Worm (Caenorhabditis elegans) whole organism, late embryonic: ENCODE measurements around the gene sft-1.

Experiments used
- K02D7.2 ChIP-seq: sonication (generic microtip); optimal IDR thresholded peaks from 2 replicates; lab custom pipeline; 2017; ENCODE audit warnings: mild to moderate bottlenecking, missing genetic modification characterization, missing compliant biosample characterization
- Y22D7AL.16 ChIP-seq: sonication (generic microtip); optimal IDR thresholded peaks from 2 replicates; lab custom pipeline; 2016; ENCODE audit warnings: missing genetic modification characterization, missing compliant biosample characterization
- ahr-1 ChIP-seq: sonication (generic microtip); optimal IDR thresholded peaks from 2 replicates; lab custom pipeline; 2016; ENCODE audit warnings: missing genetic modification characterization, missing compliant biosample characterization
- ceh-19 ChIP-seq: fragments of 200-800 bp; sonication (Bioruptor generic); optimal IDR thresholded peaks from 2 replicates; lab custom pipeline; 2018; ENCODE audit warnings: mild to moderate bottlenecking, missing genetic modification characterization, missing compliant biosample characterization
- ceh-22 ChIP-seq: sonication (generic microtip); optimal IDR thresholded peaks from 2 replicates; lab custom pipeline; 2017; ENCODE audit warnings: missing biosample characterization, missing genetic modification characterization
- ceh-31 ChIP-seq: sonication (generic microtip); optimal IDR thresholded peaks from 2 replicates; lab custom pipeline; 2016; ENCODE audit warnings: missing genetic modification characterization, missing compliant biosample characterization
- ceh-34 ChIP-seq: sonication (generic microtip); optimal IDR thresholded peaks from 2 replicates; lab custom pipeline; 2016; ENCODE audit warnings: mild to moderate bottlenecking, missing genetic modification characterization, missing compliant biosample characterization
- elt-2 ChIP-seq: sonication (generic microtip); optimal IDR thresholded peaks from 2 replicates; lab custom pipeline; 2016; ENCODE audit warnings: missing genetic modification reagents, missing genetic modification characterization, missing compliant biosample characterization
- elt-4 ChIP-seq: sonication (generic microtip); optimal IDR thresholded peaks from 2 replicates; lab custom pipeline; 2016; ENCODE audit warnings: missing genetic modification characterization, missing compliant biosample characterization
- fkh-10 ChIP-seq: fragments of 150-350 bp; optimal IDR thresholded peaks from 2 replicates; lab custom pipeline; 2014; ENCODE audit warnings: missing biosample characterization, missing genetic modification reagents, missing genetic modification characterization
- gmeb-2 ChIP-seq: sonication (generic microtip); optimal IDR thresholded peaks from 2 replicates; lab custom pipeline; 2016; ENCODE audit warnings: missing genetic modification characterization, inconsistent platforms, missing compliant biosample characterization
- lim-6 ChIP-seq: sonication (generic microtip); optimal IDR thresholded peaks from 2 replicates; lab custom pipeline; 2016; ENCODE audit warnings: missing genetic modification characterization, missing compliant biosample characterization
- mec-3 ChIP-seq: sonication (generic microtip); optimal IDR thresholded peaks from 2 replicates; lab custom pipeline; 2016; ENCODE audit warnings: borderline replicate concordance, missing genetic modification characterization, missing compliant biosample characterization
- nfya-1 ChIP-seq: sonication (generic microtip); optimal IDR thresholded peaks from 2 replicates; lab custom pipeline; 2017; ENCODE audit warnings: missing genetic modification characterization, mild to moderate bottlenecking, missing compliant biosample characterization, antibody characterized with exemption, moderate library complexity
- rnt-1 ChIP-seq: sonication (generic microtip); optimal IDR thresholded peaks from 2 replicates; lab custom pipeline; 2016; ENCODE audit warnings: missing genetic modification characterization, missing compliant biosample characterization
- sox-4 ChIP-seq: sonication (generic microtip); optimal IDR thresholded peaks from 2 replicates; lab custom pipeline; 2017; ENCODE audit warnings: mild to moderate bottlenecking, missing genetic modification characterization, inconsistent platforms, missing compliant biosample characterization
- tbx-2 ChIP-seq: sonication (generic microtip); optimal IDR thresholded peaks from 2 replicates; lab custom pipeline; 2016; ENCODE audit warnings: missing genetic modification characterization, missing compliant biosample characterization
- unc-42 ChIP-seq: sonication (generic microtip); optimal IDR thresholded peaks from 2 replicates; lab custom pipeline; 2016; ENCODE audit warnings: missing genotype, missing genetic modification characterization, missing compliant biosample characterization

sft-1 gene

ce11 chrIII:3127613-3128012 is 41.1 kb downstream of the sft-1 start:
- no peak for TF ChIP-seq elt-4 (tag; lab: Kevin White, UChicago)
- TF ChIP-seq Y22D7AL.16 (tag; lab: Kevin White, UChicago): no peak
- no peak for TF ChIP-seq lim-6
- TF ChIP-seq K02D7.2: no peak
- TF ChIP-seq tbx-2 (tag; lab: Kevin White, UChicago): peak; percentile 2
- no peak for TF ChIP-seq sox-4 (tag; lab: Kevin White, UChicago)
- TF ChIP-seq mec-3 (tag; lab: Kevin White, UChicago): no peak
- TF ChIP-seq nfya-1: peak; percentile 14
- TF ChIP-seq ahr-1 (tag; lab: Kevin White, UChicago): no peak

ce11 chrIII:3129036-3129435 is 42.6 kb downstream of the sft-1 start, which contains the start of gene Y53G8B.1:
Gene Y53G8B.1 (plus strand): TSS chrIII:3129277.
- TF ChIP-seq gmeb-2 (tag; lab: Kevin White, UChicago): no peak
- TF ChIP-seq elt-2 (tag; lab: Kevin White, UChicago): peak; percentile 2

ce11 chrIII:3136325-3137001 is 50.0 kb downstream of the sft-1 start:
- TF ChIP-seq ceh-31: peak; percentile 48
- TF ChIP-seq ahr-1 (tag; lab: Kevin White, UChicago): no peak
- no peak for TF ChIP-seq Y22D7AL.16 (tag; lab: Kevin White, UChicago)
- no peak for TF ChIP-seq ceh-19 (GFP tag; lab: Kevin White, UChicago)
- peak; percentile 93 for TF ChIP-seq unc-42 (tag; lab: Kevin White, UChicago)

ce11 chrIII:3138087-3138486 is 51.6 kb downstream of the sft-1 start:
- no peak for TF ChIP-seq K02D7.2
- no peak for TF ChIP-seq rnt-1
- TF ChIP-seq unc-42 (tag; lab: Kevin White, UChicago): peak; percentile 52

ce11 chrIII:3139144-3139543 is 52.7 kb downstream of the sft-1 start, which contains the start of gene mec-12:
Gene mec-12 (minus strand): TSS chrIII:3139234.
- TF ChIP-seq fkh-10 (GFP tag; lab: Kevin White, UChicago) (no peak), unc-42 (tag; lab: Kevin White, UChicago) (peak; percentile 81)
- TF ChIP-seq, all 69 proteins: peak for 1

- TF ChIP-seq ceh-34 (tag; lab: Kevin White, UChicago) (peak; percentile 99), ceh-19 (GFP tag; lab: Kevin White, UChicago) (peak; percentile 76), ceh-22 (tag; lab: Kevin White, UChicago) (no peak)
Measured at ce11 chrIII:3140227-3140626, 53.8 kb downstream of the sft-1 start.
